Worm (Caenorhabditis elegans): Measurements from ENCODE around the gene F16G10.3.

DNA sequence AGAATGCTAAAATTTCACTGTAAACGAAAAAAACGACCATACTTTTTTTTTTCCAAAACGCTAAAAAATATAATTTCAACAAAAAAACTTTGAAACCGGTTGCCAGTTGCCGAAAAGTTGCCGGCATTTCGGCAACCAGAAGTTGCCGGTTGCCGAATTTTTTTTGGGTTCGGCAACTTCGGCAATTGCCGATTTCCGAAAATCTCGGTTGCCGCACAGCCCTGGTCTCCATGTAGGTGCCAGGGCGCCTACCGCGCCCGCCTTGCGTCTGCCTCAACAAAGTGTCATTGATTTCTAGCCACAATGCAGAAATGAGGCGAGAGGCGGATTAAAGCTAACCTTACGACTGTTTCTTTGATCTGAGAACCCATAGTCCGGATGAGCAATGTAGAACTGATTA, 38.9 kb downstream of the F16G10.3 start:
- TF ChIP-seq fkh-10 (GFP tag; optimal IDR thresholded peaks at IDR 0.05) (no peak), efl-1 (optimal IDR thresholded peaks at IDR 0.05) (no peak), efl-1 (GFP tag; optimal IDR thresholded peaks at IDR 0.05 in 1 of 2) (no peak), jun-1 (tag; optimal IDR thresholded peaks at IDR 0.05) (no peak), lin-39 (tag; optimal IDR thresholded peaks at IDR 0.05) (no peak), elt-3 (tag; optimal IDR thresholded peaks at IDR 0.05) (no peak)

Data from whole organism, L1 larva.